Fruit fly (Drosophila melanogaster) whole organism, embryonic: ENCODE measurements around the gene CG7963.

Experiments
- Asciz ChIP-seq: fragments of 200-800 bp; sonication (Bioruptor generic); optimal IDR thresholded peaks from 2 replicates; lab custom pipeline; 2017; ENCODE audit warnings: missing biosample characterization, mild to moderate bottlenecking, missing genetic modification characterization, missing genetic modification reagents
- Atf6 ChIP-seq: fragments of 200-800 bp; sonication (Bioruptor generic); IDR thresholded peaks from 2 replicates; pipeline ENCODE4 v1.3.6; 2022; ENCODE audit warnings: missing biosample characterization, missing genetic modification characterization
- CG10209 ChIP-seq: fragments of 200-800 bp; sonication (Bioruptor generic); optimal IDR thresholded peaks from 3 replicates; lab custom pipeline; 2017; ENCODE audit warnings: missing biosample characterization, mild to moderate bottlenecking, missing genetic modification characterization, missing genetic modification reagents
- CG10321 ChIP-seq: fragments of 200-800 bp; sonication (Bioruptor generic); IDR thresholded peaks from 2 replicates; pipeline ENCODE4 v1.3.6; 2022; ENCODE audit warnings: missing biosample characterization, missing genetic modification characterization
- CG10654 ChIP-seq: fragments of 200-800 bp; sonication (Bioruptor generic); optimal IDR thresholded peaks from 2 replicates; lab custom pipeline; 2016; ENCODE audit warnings: missing biosample characterization, missing genetic modification characterization
- CG11560 ChIP-seq: fragments of 200-800 bp; sonication (Bioruptor generic); IDR thresholded peaks from 3 replicates; pipeline ENCODE4 v1.3.6; 2022; ENCODE audit warnings: missing biosample characterization, missing genetic modification characterization
- CG12071 ChIP-seq: fragments of 200-800 bp; sonication (Bioruptor generic); optimal IDR thresholded peaks from 3 replicates; lab custom pipeline; 2018; ENCODE audit warnings: missing biosample characterization, mild to moderate bottlenecking, missing genetic modification characterization
- CG12104 ChIP-seq: fragments of 200-800 bp; sonication (Bioruptor generic); optimal IDR thresholded peaks from 3 replicates; lab custom pipeline; 2016; ENCODE audit warnings: missing biosample characterization, missing genetic modification characterization
- CG12219 ChIP-seq: fragments of 200-800 bp; sonication (Bioruptor generic); optimal IDR thresholded peaks from 3 replicates; lab custom pipeline; 2018; ENCODE audit warnings: missing biosample characterization, mild to moderate bottlenecking, missing genetic modification characterization
- CG12236 ChIP-seq: fragments of 200-800 bp; sonication (Bioruptor generic); optimal IDR thresholded peaks from 2 replicates; lab custom pipeline; 2016; ENCODE audit warnings: missing biosample characterization, missing genetic modification characterization
- CG13775 ChIP-seq: fragments of 200-800 bp; sonication (Bioruptor generic); optimal IDR thresholded peaks from 3 replicates; lab custom pipeline; 2017; ENCODE audit warnings: missing biosample characterization, mild to moderate bottlenecking, missing genetic modification characterization
- CG14441 ChIP-seq: fragments of 200-800 bp; sonication (Bioruptor generic); IDR thresholded peaks from 2 replicates; pipeline ENCODE4 v1.3.6; 2022; ENCODE audit warnings: missing biosample characterization, missing genetic modification characterization
- CG16815 ChIP-seq: fragments of 200-800 bp; sonication (Bioruptor generic); optimal IDR thresholded peaks from 3 replicates; lab custom pipeline; 2017; ENCODE audit warnings: missing biosample characterization, mild to moderate bottlenecking, missing genetic modification characterization
- CG17802 ChIP-seq: fragments of 200-800 bp; sonication (Bioruptor generic); optimal IDR thresholded peaks from 2 replicates; lab custom pipeline; 2018; ENCODE audit warnings: missing biosample characterization, mild to moderate bottlenecking, missing genetic modification characterization, moderate library complexity
- CG1792 ChIP-seq: fragments of 200-800 bp; sonication (Bioruptor generic); optimal IDR thresholded peaks from 2 replicates; lab custom pipeline; 2016; ENCODE audit warnings: missing biosample characterization, missing genetic modification characterization
- CG18764 ChIP-seq: fragments of 200-800 bp; sonication (Bioruptor generic); optimal IDR thresholded peaks from 3 replicates; lab custom pipeline; 2016; ENCODE audit warnings: missing biosample characterization, missing genetic modification characterization
- CG30020 ChIP-seq: fragments of 200-800 bp; optimal IDR thresholded peaks from 2 replicates; lab custom pipeline; 2019; ENCODE audit warnings: missing biosample characterization, mild to moderate bottlenecking, missing genetic modification characterization, moderate library complexity
- CG3726 ChIP-seq: fragments of 200-800 bp; sonication (Bioruptor generic); IDR thresholded peaks from 3 replicates; pipeline ENCODE4, ENCODE4 v1.3.6; 2022; ENCODE audit warnings: missing biosample characterization, missing genetic modification characterization
- CG3838 ChIP-seq: fragments of 200-800 bp; sonication (Bioruptor generic); optimal IDR thresholded peaks from 3 replicates; lab custom pipeline; 2016; ENCODE audit warnings: missing biosample characterization, missing genetic modification characterization
- CG3847 ChIP-seq: fragments of 200-800 bp; sonication (Bioruptor generic); IDR thresholded peaks from 2 replicates; pipeline ENCODE4 v1.3.6; 2022; ENCODE audit warnings: missing biosample characterization, missing genetic modification characterization
- CG4328 ChIP-seq: fragments of 200-800 bp; sonication (Bioruptor generic); optimal IDR thresholded peaks from 3 replicates; lab custom pipeline; 2017; ENCODE audit warnings: missing biosample characterization, missing genetic modification reagents, missing genetic modification characterization
- CG6272 ChIP-seq: fragments of 200-800 bp; sonication (Bioruptor generic); IDR thresholded peaks from 2 replicates; pipeline ENCODE4 v1.3.6; 2022; ENCODE audit warnings: missing biosample characterization, missing genetic modification characterization
- CG7271 ChIP-seq: fragments of 200-800 bp; sonication (Bioruptor generic); optimal IDR thresholded peaks from 2 replicates; lab custom pipeline; 2018; ENCODE audit warnings: missing biosample characterization, mild to moderate bottlenecking, missing genetic modification characterization, moderate library complexity
- CG7839 ChIP-seq: fragments of 200-800 bp; sonication (Bioruptor generic); optimal IDR thresholded peaks from 3 replicates; lab custom pipeline; 2018; ENCODE audit warnings: missing biosample characterization, mild to moderate bottlenecking, missing genetic modification characterization, moderate library complexity
- CG7928 ChIP-seq: fragments of 200-800 bp; sonication (Bioruptor generic); optimal IDR thresholded peaks from 2 replicates; lab custom pipeline; 2017; ENCODE audit warnings: missing biosample characterization, mild to moderate bottlenecking, missing genetic modification characterization
- CG8765 ChIP-seq: fragments of 200-800 bp; sonication (Bioruptor generic); IDR thresholded peaks from 2 replicates; pipeline ENCODE4 v1.3.6; 2022; ENCODE audit warnings: missing biosample characterization, missing genetic modification characterization
- CG9817 ChIP-seq: fragments of 200-800 bp; sonication (Bioruptor generic); optimal IDR thresholded peaks from 2 replicates; lab custom pipeline; 2018; ENCODE audit warnings: missing biosample characterization, mild to moderate bottlenecking, missing genetic modification characterization, moderate library complexity
- Gug ChIP-seq: fragments of 200-800 bp; sonication (Bioruptor generic); IDR thresholded peaks from 4 replicates; pipeline ENCODE4 v1.3.6; 2022; ENCODE audit warnings: missing biosample characterization, missing genetic modification characterization
- H15 ChIP-seq: fragments of 200-800 bp; sonication (Bioruptor generic); IDR thresholded peaks from 3 replicates; pipeline ENCODE4 v1.3.6; 2022; ENCODE audit warnings: missing biosample characterization, missing genetic modification characterization
- Hr39 ChIP-seq: fragments of >200 bp; optimal IDR thresholded peaks from 2 replicates; lab custom pipeline; 2017
- Hsf ChIP-seq: fragments of 200-800 bp; sonication (Bioruptor generic); optimal IDR thresholded peaks from 3 replicates; lab custom pipeline; 2016; ENCODE audit warnings: missing biosample characterization, missing genetic modification characterization
- Kr ChIP-seq: fragments of 200-800 bp; sonication (Bioruptor generic); optimal IDR thresholded peaks from 2 replicates; lab custom pipeline; 2017; ENCODE audit warnings: missing biosample characterization, mild to moderate bottlenecking, missing genetic modification characterization
- Lpt ChIP-seq: fragments of >200 bp; optimal IDR thresholded peaks from 2 replicates; lab custom pipeline; 2018; ENCODE audit warnings: missing biosample characterization, missing genetic modification characterization
- Med ChIP-seq: fragments of 200-800 bp; sonication (Bioruptor generic); peaks from one replicate; lab custom pipeline; 2016; ENCODE audit warnings: missing biosample characterization, missing genetic modification characterization, mild to moderate bottlenecking, inconsistent platforms, moderate library complexity
- ara ChIP-seq: fragments of 200-800 bp; sonication (Bioruptor generic); IDR thresholded peaks from 2 replicates; pipeline ENCODE4 v1.3.6; 2022; ENCODE audit warnings: missing biosample characterization, missing genetic modification characterization
- chinmo ChIP-seq: fragments of 200-800 bp; sonication (Bioruptor generic); IDR thresholded peaks from 4 replicates; pipeline ENCODE4 v1.3.6; 2022; ENCODE audit warnings: missing biosample characterization, missing genetic modification characterization; ENCODE audit not compliant: partially characterized antibody
- chn ChIP-seq: fragments of 200-800 bp; sonication (Bioruptor generic); optimal IDR thresholded peaks from 2 replicates; lab custom pipeline; 2016; ENCODE audit warnings: missing biosample characterization, missing genetic modification characterization
- croc ChIP-seq: fragments of 200-800 bp; sonication (Bioruptor generic); conservative IDR thresholded peaks from 3 replicates; pipeline ENCODE4 v1.3.6; 2022; ENCODE audit warnings: missing biosample characterization, missing genetic modification characterization
- insv ChIP-seq, 2 experiments: fragments of 200-800 bp; sonication (Bioruptor generic); optimal IDR thresholded peaks; 3 replicates each; lab custom pipeline; 2016 to 2018; ENCODE audit warnings: missing biosample characterization in 2 of 2, missing genetic modification characterization in 2 of 2
- inv ChIP-seq: fragments of 200-800 bp; sonication (Bioruptor generic); IDR thresholded peaks from 2 replicates; pipeline ENCODE4 v1.3.6; 2022; ENCODE audit warnings: missing biosample characterization, missing genetic modification characterization; ENCODE audit not compliant: partially characterized antibody
- kay ChIP-seq: fragments of 200-800 bp; sonication (Bioruptor generic); optimal IDR thresholded peaks from 2 replicates; lab custom pipeline; 2016; ENCODE audit warnings: missing biosample characterization, missing genetic modification characterization
- lilli ChIP-seq: fragments of 200-800 bp; sonication (Bioruptor generic); optimal IDR thresholded peaks from 3 replicates; lab custom pipeline; 2016; ENCODE audit warnings: missing biosample characterization, missing genetic modification characterization
- nerfin-1 ChIP-seq: fragments of 200-800 bp; sonication (Bioruptor generic); optimal IDR thresholded peaks from 3 replicates; lab custom pipeline; 2019; ENCODE audit warnings: missing biosample characterization, mild to moderate bottlenecking, missing genetic modification characterization, moderate library complexity
- odd ChIP-seq: fragments of 200-800 bp; sonication (Bioruptor generic); optimal IDR thresholded peaks from 2 replicates; lab custom pipeline; 2017; ENCODE audit warnings: missing biosample characterization, mild to moderate bottlenecking, missing genetic modification characterization
- prd ChIP-seq, 3 experiments: fragments of >200 bp in 2 of 3; fragments of 200-800 bp in 1 of 3; sonication (Bioruptor generic) in 1 of 3; optimal IDR thresholded peaks in 2 of 3; IDR thresholded peaks in 1 of 3; 2 replicates in 2 of 3; 3 replicates in 1 of 3; pipeline versions ENCODE4 v1.3.6 to Lab custom; 2017 to 2022; ENCODE audit warnings: missing biosample characterization in 1 of 3, missing genetic modification characterization in 1 of 3
- rib ChIP-seq: fragments of 200-800 bp; sonication (Bioruptor generic); IDR thresholded peaks from 2 replicates; pipeline ENCODE4 v1.3.6; 2022; ENCODE audit warnings: missing biosample characterization, missing genetic modification characterization
- run ChIP-seq: fragments of 200-800 bp; sonication (Bioruptor generic); optimal IDR thresholded peaks from 3 replicates; lab custom pipeline; 2018; ENCODE audit warnings: missing biosample characterization, mild to moderate bottlenecking, missing genetic modification characterization
- sc ChIP-seq, 3 experiments: fragments of >200 bp in 2 of 3; fragments of 200-800 bp in 1 of 3; sonication (Bioruptor generic) in 1 of 3; optimal IDR thresholded peaks; 2 replicates in 2 of 3; 3 replicates in 1 of 3; lab custom pipeline; 2017; ENCODE audit warnings: mild to moderate bottlenecking in 1 of 3, missing biosample characterization in 1 of 3, missing genetic modification characterization in 1 of 3, missing genetic modification reagents in 1 of 3
- sens ChIP-seq: fragments of 200-800 bp; sonication (Bioruptor generic); peaks from one replicate; lab custom pipeline; 2016; ENCODE audit warnings: missing biosample characterization, missing genetic modification characterization
- tgo ChIP-seq: fragments of 200-800 bp; sonication (Bioruptor generic); IDR thresholded peaks from 3 replicates; pipeline ENCODE4 v1.3.6; 2022; ENCODE audit warnings: missing biosample characterization, missing genetic modification characterization
- yki ChIP-seq: fragments of >200 bp; optimal IDR thresholded peaks from 3 replicates; lab custom pipeline; 2018

CG7963 gene

dm6 chr3R:8362259-8362876, at the start of gene CG7963, which contains the start of gene Veneno (continued):
- TF ChIP-seq CG11560 (no peak), sc (optimal IDR thresholded peaks at IDR 0.05; lab: Kevin White, UChicago) (no peak), sc (GFP tag; optimal IDR thresholded peaks at IDR 0.05; lab: Kevin White, UChicago) (no peak), croc (no peak), CG12236 (GFP tag; lab: Kevin White, UChicago) (no peak), Lpt (GFP tag; lab: Kevin White, UChicago) (no peak), CG7271 (tag; lab: Kevin White, UChicago) (peak; percentile 24), Hsf (GFP tag; lab: Kevin White, UChicago) (no peak), CG10321 (GFP tag; lab: Robert Waterston, UW) (no peak), CG7839 (tag; lab: Kevin White, UChicago) (peak; percentile 57), nerfin-1 (tag; lab: Kevin White, UChicago) (peak; percentile 30), Atf6 (GFP tag; lab: Robert Waterston, UW) (no peak), CG9817 (tag; lab: Kevin White, UChicago) (peak; percentile 19), inv (GFP tag; lab: Robert Waterston, UW) (no peak), CG10654 (peak; percentile 4), CG16815 (GFP tag; lab: Kevin White, UChicago) (no peak), CG7928 (GFP tag; lab: Kevin White, UChicago) (no peak), H15 (GFP tag; lab: Robert Waterston, UW) (no peak), chinmo (GFP tag; lab: Robert Waterston, UW) (no peak), run (no peak), tgo (no peak), prd (optimal IDR thresholded peaks at IDR 0.05; lab: Kevin White, UChicago) (no peak), prd (GFP tag; IDR thresholded peaks at IDR 0.05; lab: Robert Waterston, UW) (peak; percentile 26; the same call in 1 of the 3 replicates), ara (GFP tag; lab: Robert Waterston, UW) (no peak), yki (no peak), CG6272 (no peak), Asciz (GFP tag; lab: Kevin White, UChicago) (no peak), CG1792 (no peak), CG12219 (GFP tag; lab: Kevin White, UChicago) (no peak), CG3726 (GFP tag; lab: Robert Waterston, UW) (no peak), lilli (GFP tag; lab: Kevin White, UChicago) (no peak), Hr39 (lab: Kevin White, UChicago) (no peak), Kr (GFP tag; lab: Kevin White, UChicago) (no peak), chn (GFP tag; lab: Kevin White, UChicago) (no peak), CG17802 (tag; lab: Kevin White, UChicago) (peak; percentile 73), CG10209 (no peak), CG3847 (GFP tag; lab: Robert Waterston, UW) (peak; percentile 39; the same call in 1 of the 2 replicates), sens (no peak), CG12071 (GFP tag; lab: Kevin White, UChicago) (no peak), CG3838 (no peak), CG30020 (tag; lab: Kevin White, UChicago) (peak; percentile 93), CG12104 (GFP tag; lab: Kevin White, UChicago) (no peak), CG18764 (GFP tag; lab: Kevin White, UChicago) (no peak), rib (GFP tag; lab: Robert Waterston, UW) (no peak), odd (no peak), CG8765 (GFP tag; lab: Robert Waterston, UW) (no peak), insv (GFP tag; optimal IDR thresholded peaks at IDR 0.05; lab: Kevin White, UChicago) (no peak), Gug (GFP tag; lab: Robert Waterston, UW) (no peak), Med (GFP tag; lab: Kevin White, UChicago) (peak; percentile 24), kay (GFP tag; lab: Kevin White, UChicago) (no peak), CG14441 (GFP tag; lab: Robert Waterston, UW) (no peak), CG4328 (no peak), CG13775 (GFP tag; lab: Kevin White, UChicago) (no peak)
